Worm (Caenorhabditis elegans) whole organism, young adult: ENCODE measurements around the gene dct-6.

Experiments
- C06A6.2 ChIP-seq: fragments of 200-800 bp; sonication (Bioruptor generic); conservative IDR thresholded peaks from 2 replicates; pipeline ENCODE4 v1.3.6; 2022; ENCODE audit warnings: missing genetic modification characterization, missing compliant biosample characterization
- C17E4.6 ChIP-seq: fragments of 200-800 bp; sonication (Bioruptor generic); IDR thresholded peaks from 2 replicates; pipeline ENCODE4 v1.3.6; 2022; ENCODE audit warnings: missing genetic modification reagents, missing genetic modification characterization, missing compliant biosample characterization
- F10E7.11 ChIP-seq: sonication (generic microtip); optimal IDR thresholded peaks from 2 replicates; lab custom pipeline; 2017; ENCODE audit warnings: mild to moderate bottlenecking, missing genetic modification characterization, moderate library complexity, missing compliant biosample characterization
- F22D6.2 ChIP-seq: sonication (generic microtip); optimal IDR thresholded peaks from 2 replicates; lab custom pipeline; 2016; ENCODE audit warnings: mild to moderate bottlenecking, missing genetic modification characterization, missing compliant biosample characterization
- F37B4.10 ChIP-seq: fragments of 200-800 bp; sonication (Bioruptor generic); IDR thresholded peaks from 2 replicates; pipeline ENCODE4 v1.3.6; 2022; ENCODE audit warnings: missing genetic modification characterization, missing compliant biosample characterization
- F52B5.7 ChIP-seq: sonication (generic microtip); optimal IDR thresholded peaks from 2 replicates; lab custom pipeline; 2016; ENCODE audit warnings: mild to moderate bottlenecking, missing genetic modification characterization, missing compliant biosample characterization
- F55B11.4 ChIP-seq: sonication (generic microtip); optimal IDR thresholded peaks from 2 replicates; lab custom pipeline; 2016; ENCODE audit warnings: missing compliant biosample characterization, missing genetic modification characterization, borderline replicate concordance; ENCODE audit not compliant: insufficient read depth
- F57A8.1 ChIP-seq: fragments of 200-800 bp; sonication (Bioruptor generic); optimal IDR thresholded peaks from 2 replicates; lab custom pipeline; 2018; ENCODE audit warnings: mild to moderate bottlenecking, missing genetic modification characterization, moderate library complexity, missing compliant biosample characterization
- T07F8.4 ChIP-seq: sonication (generic microtip); optimal IDR thresholded peaks from 2 replicates; lab custom pipeline; 2016; ENCODE audit warnings: mild to moderate bottlenecking, missing genetic modification characterization, moderate library complexity, missing compliant biosample characterization
- Y67H2A.10 ChIP-seq: fragments of 200-800 bp; sonication (Bioruptor generic); conservative IDR thresholded peaks from 2 replicates; pipeline ENCODE4 v1.3.6; 2022; ENCODE audit warnings: missing genetic modification reagents, missing genetic modification characterization, missing compliant biosample characterization
- aptf-2 ChIP-seq: fragments of 200-800 bp; sonication (Bioruptor generic); conservative IDR thresholded peaks from 2 replicates; pipeline ENCODE4 v1.3.6; 2022; ENCODE audit warnings: missing genetic modification reagents, missing genetic modification characterization, missing compliant biosample characterization
- athp-1 ChIP-seq: sonication (generic microtip); optimal IDR thresholded peaks from 2 replicates; lab custom pipeline; 2017; ENCODE audit warnings: mild to moderate bottlenecking, missing genetic modification characterization, missing compliant biosample characterization
- attf-5 ChIP-seq: fragments of 200-800 bp; sonication (Bioruptor generic); optimal IDR thresholded peaks from 2 replicates; lab custom pipeline; 2018; ENCODE audit warnings: mild to moderate bottlenecking, missing genetic modification characterization, missing compliant biosample characterization
- attf-6 ChIP-seq: fragments of 200-800 bp; sonication (Bioruptor generic); IDR thresholded peaks from 2 replicates; pipeline ENCODE4 v1.3.6; 2022; ENCODE audit warnings: missing genetic modification reagents, missing genetic modification characterization, missing compliant biosample characterization
- ccch-3 ChIP-seq: fragments of 200-800 bp; sonication (Bioruptor generic); optimal IDR thresholded peaks from 2 replicates; lab custom pipeline; 2018; ENCODE audit warnings: mild to moderate bottlenecking, missing genetic modification characterization, missing compliant biosample characterization
- ceh-27 ChIP-seq: fragments of 200-800 bp; sonication (Bioruptor generic); optimal IDR thresholded peaks from 2 replicates; lab custom pipeline; 2018; ENCODE audit warnings: mild to moderate bottlenecking, missing genetic modification characterization, moderate library complexity, missing compliant biosample characterization
- ceh-91 ChIP-seq: fragments of 200-800 bp; sonication (Bioruptor generic); IDR thresholded peaks from 2 replicates; pipeline ENCODE4 v1.3.6; 2022; ENCODE audit warnings: missing genetic modification reagents, missing genetic modification characterization, missing compliant biosample characterization
- dox-1 ChIP-seq: fragments of 200-800 bp; sonication (Bioruptor generic); IDR thresholded peaks from 2 replicates; pipeline ENCODE4 v1.3.6; 2022; ENCODE audit warnings: missing genetic modification reagents, missing genetic modification characterization, missing compliant biosample characterization
- dpff-1 ChIP-seq: sonication (generic microtip); optimal IDR thresholded peaks from 2 replicates; lab custom pipeline; 2017; ENCODE audit warnings: mild to moderate bottlenecking, missing genetic modification characterization, missing compliant biosample characterization
- dpl-1 ChIP-seq: fragments of 150-350 bp; optimal IDR thresholded peaks from 2 replicates; lab custom pipeline; 2014; ENCODE audit warnings: missing biosample characterization, missing genetic modification reagents, missing genetic modification characterization
- egl-18 ChIP-seq: fragments of 200-800 bp; sonication (Bioruptor generic); IDR thresholded peaks from 2 replicates; pipeline ENCODE4 v1.3.6; 2022; ENCODE audit warnings: missing genetic modification reagents, missing genetic modification characterization, missing compliant biosample characterization
- egl-44 ChIP-seq: fragments of 200-800 bp; sonication (Bioruptor generic); IDR thresholded peaks from 2 replicates; pipeline ENCODE4 v1.3.6; 2022; ENCODE audit warnings: missing genetic modification reagents, missing genetic modification characterization, missing compliant biosample characterization
- ekl-4 ChIP-seq: fragments of 200-800 bp; sonication (Bioruptor generic); IDR thresholded peaks from 2 replicates; pipeline ENCODE4 v1.3.6; 2022; ENCODE audit warnings: missing genetic modification reagents, missing genetic modification characterization, missing compliant biosample characterization
- hlh-12 ChIP-seq: sonication (generic microtip); optimal IDR thresholded peaks from 2 replicates; lab custom pipeline; 2016; ENCODE audit warnings: missing genetic modification characterization, missing compliant biosample characterization
- hlh-26 ChIP-seq: fragments of 200-800 bp; sonication (Bioruptor generic); conservative IDR thresholded peaks from 2 replicates; pipeline ENCODE4 v1.3.6; 2022; ENCODE audit warnings: missing genetic modification reagents, missing genetic modification characterization, missing compliant biosample characterization
- hsf-1 ChIP-seq: fragments of 200-800 bp; sonication (Bioruptor generic); IDR thresholded peaks from 2 replicates; pipeline ENCODE4 v1.3.6; 2022; ENCODE audit warnings: missing genetic modification reagents, missing genetic modification characterization, missing compliant biosample characterization
- lin-26 ChIP-seq: fragments of 200-800 bp; sonication (Bioruptor generic); IDR thresholded peaks from 2 replicates; pipeline ENCODE4 v1.3.6; 2022; ENCODE audit warnings: missing genetic modification reagents, missing genetic modification characterization, missing compliant biosample characterization
- lin-35 ChIP-seq, 3 experiments: fragments of 150-350 bp in 2 of 3; sonication (generic microtip) in 1 of 3; optimal IDR thresholded peaks; 2 replicates each; lab custom pipeline; 2014 to 2018; ENCODE audit warnings: missing biosample characterization in 3 of 3, missing genetic modification characterization in 3 of 3, missing genetic modification reagents in 3 of 3
- lin-40 ChIP-seq: sonication (generic microtip); optimal IDR thresholded peaks from 2 replicates; lab custom pipeline; 2016; ENCODE audit warnings: missing genetic modification characterization, mild to moderate bottlenecking, missing compliant biosample characterization, missing genotype, missing genetic modification reagents
- lin-54 ChIP-seq: fragments of 200-800 bp; sonication (Bioruptor generic); optimal IDR thresholded peaks from 2 replicates; lab custom pipeline; 2018; ENCODE audit warnings: mild to moderate bottlenecking, missing genetic modification characterization, missing compliant biosample characterization
- lir-1 ChIP-seq: fragments of 200-800 bp; sonication (Bioruptor generic); conservative IDR thresholded peaks from 2 replicates; pipeline ENCODE4 v1.3.6; 2022; ENCODE audit warnings: missing genetic modification reagents, missing genetic modification characterization, missing compliant biosample characterization
- lsl-1 ChIP-seq: fragments of 200-800 bp; sonication (Bioruptor generic); optimal IDR thresholded peaks from 2 replicates; lab custom pipeline; 2018; ENCODE audit warnings: mild to moderate bottlenecking, missing genetic modification characterization, moderate library complexity, missing compliant biosample characterization
- madf-3 ChIP-seq: fragments of 200-800 bp; sonication (Bioruptor generic); IDR thresholded peaks from 2 replicates; pipeline ENCODE4 v1.3.6; 2022; ENCODE audit warnings: missing genetic modification reagents, missing genetic modification characterization, missing compliant biosample characterization
- madf-8 ChIP-seq: fragments of 200-800 bp; sonication (Bioruptor generic); conservative IDR thresholded peaks from 2 replicates; pipeline ENCODE4 v1.3.6; 2022; ENCODE audit warnings: missing genetic modification reagents, missing genetic modification characterization, missing compliant biosample characterization
- mcd-1 ChIP-seq: fragments of 200-800 bp; sonication (Bioruptor generic); IDR thresholded peaks from 2 replicates; pipeline ENCODE4 v1.3.6; 2022; ENCODE audit warnings: missing genetic modification reagents, missing genetic modification characterization, missing compliant biosample characterization
- mel-28 ChIP-seq: sonication (generic microtip); optimal IDR thresholded peaks from 2 replicates; lab custom pipeline; 2016; ENCODE audit warnings: borderline replicate concordance, mild to moderate bottlenecking, missing genetic modification characterization, missing compliant biosample characterization
- mes-4 ChIP-seq: sonication (generic microtip); optimal IDR thresholded peaks from 2 replicates; lab custom pipeline; 2016; ENCODE audit warnings: missing genotype, missing genetic modification characterization, missing compliant biosample characterization
- nhr-27 ChIP-seq: fragments of 200-800 bp; sonication (Bioruptor generic); optimal IDR thresholded peaks from 2 replicates; lab custom pipeline; 2018; ENCODE audit warnings: mild to moderate bottlenecking, missing genetic modification characterization, moderate library complexity, missing compliant biosample characterization
- nhr-80 ChIP-seq: sonication (generic microtip); optimal IDR thresholded peaks from 2 replicates; lab custom pipeline; 2016; ENCODE audit warnings: missing genetic modification characterization, missing compliant biosample characterization
- nhr-90 ChIP-seq: sonication (generic microtip); optimal IDR thresholded peaks from 2 replicates; lab custom pipeline; 2016; ENCODE audit warnings: missing genotype, mild to moderate bottlenecking, missing genetic modification characterization, missing compliant biosample characterization
- sdz-38 ChIP-seq: sonication (generic microtip); optimal IDR thresholded peaks from 2 replicates; lab custom pipeline; 2016; ENCODE audit warnings: missing genotype, missing genetic modification characterization, missing compliant biosample characterization
- sea-2 ChIP-seq: fragments of 200-800 bp; sonication (Bioruptor generic); IDR thresholded peaks from 2 replicates; pipeline ENCODE4 v1.3.6; 2022; ENCODE audit warnings: missing genetic modification characterization, missing compliant biosample characterization
- sptf-2 ChIP-seq: fragments of 200-800 bp; sonication (Bioruptor generic); optimal IDR thresholded peaks from 2 replicates; lab custom pipeline; 2018; ENCODE audit warnings: mild to moderate bottlenecking, missing genetic modification characterization, missing compliant biosample characterization
- tbx-9 ChIP-seq: sonication (generic microtip); optimal IDR thresholded peaks from 2 replicates; lab custom pipeline; 2016; ENCODE audit warnings: borderline replicate concordance, missing genetic modification characterization, inconsistent platforms, missing compliant biosample characterization
- unc-130 ChIP-seq: sonication (generic microtip); optimal IDR thresholded peaks from 2 replicates; lab custom pipeline; 2016; ENCODE audit warnings: missing genetic modification reagents, missing genetic modification characterization, missing compliant biosample characterization
- zfh-2 ChIP-seq: fragments of 200-800 bp; sonication (Bioruptor generic); conservative IDR thresholded peaks from 2 replicates; pipeline ENCODE4 v1.3.6; 2022; ENCODE audit warnings: missing genetic modification reagents, missing genetic modification characterization, missing compliant biosample characterization
- zim-3 ChIP-seq: sonication (generic microtip); optimal IDR thresholded peaks from 2 replicates; lab custom pipeline; 2017; ENCODE audit warnings: mild to moderate bottlenecking, missing genetic modification characterization, moderate library complexity, missing compliant biosample characterization
- ztf-28 ChIP-seq: fragments of 200-800 bp; sonication (Bioruptor generic); IDR thresholded peaks from 2 replicates; pipeline ENCODE4 v1.3.6; 2022; ENCODE audit warnings: missing genetic modification reagents, missing genetic modification characterization, missing compliant biosample characterization

The dct-6 gene

ce11 chrIII:5943368-5944180, 22.6 kb upstream of the dct-6 start:
- TF ChIP-seq F10E7.11 (tag; lab: Kevin White, UChicago) (no peak), tbx-9 (no peak), nhr-90 (tag; lab: Kevin White, UChicago) (peak; percentile 65), dpl-1 (GFP tag; lab: Kevin White, UChicago) (no peak), zfh-2 (GFP tag; lab: Robert Waterston, UW) (no peak), mcd-1 (GFP tag; lab: Robert Waterston, UW) (peak; percentile 56), ceh-91 (GFP tag; lab: Robert Waterston, UW) (no peak), C17E4.6 (GFP tag; lab: Robert Waterston, UW) (0 out of 2 replicates have a peak, but pooled peaks have one; percentile 31), dpff-1 (tag; lab: Kevin White, UChicago) (no peak), ekl-4 (GFP tag; lab: Robert Waterston, UW) (peak; percentile 81), dox-1 (GFP tag; lab: Robert Waterston, UW) (peak; percentile 56), sdz-38 (tag; lab: Kevin White, UChicago) (no peak), lin-54 (GFP tag; lab: Kevin White, UChicago) (peak; percentile 62), egl-18 (GFP tag; lab: Robert Waterston, UW) (no peak), madf-8 (GFP tag; lab: Robert Waterston, UW) (no peak; the same call in 1 of the 2 replicates), egl-44 (GFP tag; lab: Robert Waterston, UW) (peak; percentile 66), lin-26 (GFP tag; lab: Robert Waterston, UW) (peak; percentile 77; the same call in 1 of the 2 replicates), sptf-2 (GFP tag; lab: Kevin White, UChicago) (no peak), lir-1 (GFP tag; lab: Robert Waterston, UW) (no peak), F37B4.10 (GFP tag; lab: Robert Waterston, UW) (no peak), nhr-27 (tag; lab: Kevin White, UChicago) (no peak), hsf-1 (GFP tag; lab: Robert Waterston, UW) (peak; percentile 77), lin-35 (GFP tag; optimal IDR thresholded peaks at IDR 0.05; lab: Kevin White, UChicago) (peak in 1 of 3 experiments; percentile 78), madf-3 (peak; percentile 85), hlh-12 (tag; lab: Kevin White, UChicago) (no peak), zim-3 (peak; percentile 27), athp-1 (tag; lab: Kevin White, UChicago) (peak; percentile 82), C06A6.2 (GFP tag; lab: Robert Waterston, UW) (peak; percentile 50; the same call in 1 of the 2 replicates), ceh-27 (GFP tag; lab: Kevin White, UChicago) (peak; percentile 50), attf-5 (peak; percentile 39), F52B5.7 (tag; lab: Kevin White, UChicago) (peak; percentile 62), F57A8.1 (GFP tag; lab: Kevin White, UChicago) (no peak), lsl-1 (GFP tag; lab: Kevin White, UChicago) (peak; percentile 27), Y67H2A.10 (GFP tag; lab: Robert Waterston, UW) (no peak), F55B11.4 (no peak), aptf-2 (GFP tag; lab: Robert Waterston, UW) (no peak), mes-4 (tag; lab: Kevin White, UChicago) (no peak), sea-2 (GFP tag; lab: Robert Waterston, UW) (no peak), attf-6 (peak; percentile 55; the same call in 1 of the 2 replicates), T07F8.4 (peak; percentile 51), ztf-28 (no peak), lin-40 (tag; lab: Kevin White, UChicago) (peak; percentile 68), hlh-26 (no peak), F22D6.2 (peak; percentile 47), mel-28 (tag; lab: Kevin White, UChicago) (peak; percentile 69), nhr-80 (tag; lab: Kevin White, UChicago) (peak; percentile 17), unc-130 (GFP tag; lab: Kevin White, UChicago) (no peak), ccch-3 (no peak)
